Fruit fly (Drosophila melanogaster) whole organism, embryonic: ENCODE data around the gene pbl.

Source experiments
- Abd-B ChIP-seq: fragments of 200-800 bp; sonication (Bioruptor generic); optimal IDR thresholded peaks from 2 replicates; lab custom pipeline; 2018; ENCODE audit warnings: missing biosample characterization, mild to moderate bottlenecking, missing genetic modification characterization, moderate library complexity
- Antp ChIP-seq: fragments of 200-800 bp; sonication (Bioruptor generic); optimal IDR thresholded peaks from 3 replicates; lab custom pipeline; 2016; ENCODE audit warnings: missing biosample characterization, missing genetic modification characterization
- Bgb ChIP-seq: fragments of 200-800 bp; sonication (Bioruptor generic); IDR thresholded peaks from 2 replicates; pipeline ENCODE4 v1.3.6; 2022; ENCODE audit warnings: missing biosample characterization, missing genetic modification characterization; ENCODE audit not compliant: partially characterized antibody
- CG10654 ChIP-seq: fragments of 200-800 bp; sonication (Bioruptor generic); optimal IDR thresholded peaks from 2 replicates; lab custom pipeline; 2016; ENCODE audit warnings: missing biosample characterization, missing genetic modification characterization
- CG11723 ChIP-seq: fragments of 200-800 bp; sonication (Bioruptor generic); optimal IDR thresholded peaks from 2 replicates; lab custom pipeline; 2017; ENCODE audit warnings: missing biosample characterization, mild to moderate bottlenecking, missing genetic modification characterization
- CG14860 ChIP-seq: fragments of 200-800 bp; sonication (Bioruptor generic); IDR thresholded peaks from 3 replicates; pipeline ENCODE4 v1.3.6; 2022; ENCODE audit warnings: missing biosample characterization, missing genetic modification characterization; ENCODE audit not compliant: partially characterized antibody
- CG15514 ChIP-seq: fragments of 200-800 bp; sonication (Bioruptor generic); optimal IDR thresholded peaks from 3 replicates; lab custom pipeline; 2017; ENCODE audit warnings: missing biosample characterization, missing genetic modification characterization, mild to moderate bottlenecking, moderate library complexity, missing genetic modification reagents
- CG17802 ChIP-seq: fragments of 200-800 bp; sonication (Bioruptor generic); optimal IDR thresholded peaks from 2 replicates; lab custom pipeline; 2018; ENCODE audit warnings: missing biosample characterization, mild to moderate bottlenecking, missing genetic modification characterization, moderate library complexity
- CG18011 ChIP-seq: fragments of 200-800 bp; sonication (Bioruptor generic); optimal IDR thresholded peaks from 2 replicates; lab custom pipeline; 2017; ENCODE audit warnings: missing biosample characterization, missing genetic modification characterization, mild to moderate bottlenecking, moderate library complexity, missing genotype
- CG2202 ChIP-seq: fragments of 200-800 bp; sonication (Bioruptor generic); optimal IDR thresholded peaks from 2 replicates; lab custom pipeline; 2018; ENCODE audit warnings: missing biosample characterization, mild to moderate bottlenecking, missing genetic modification characterization
- CG30403 ChIP-seq: fragments of 200-800 bp; sonication (Bioruptor generic); optimal IDR thresholded peaks from 3 replicates; lab custom pipeline; 2016; ENCODE audit warnings: missing biosample characterization, missing genetic modification characterization
- CG3065 ChIP-seq: fragments of 200-800 bp; sonication (Bioruptor generic); optimal IDR thresholded peaks from 2 replicates; lab custom pipeline; 2016; ENCODE audit warnings: missing biosample characterization, missing genetic modification characterization
- CG4282 ChIP-seq: fragments of 200-800 bp; sonication (Bioruptor generic); optimal IDR thresholded peaks from 2 replicates; lab custom pipeline; 2016; ENCODE audit warnings: missing biosample characterization, missing genetic modification characterization
- CG4328 ChIP-seq: fragments of 200-800 bp; sonication (Bioruptor generic); optimal IDR thresholded peaks from 3 replicates; lab custom pipeline; 2017; ENCODE audit warnings: missing biosample characterization, missing genetic modification reagents, missing genetic modification characterization
- CG6654 ChIP-seq: fragments of 200-800 bp; sonication (Bioruptor generic); optimal IDR thresholded peaks from 2 replicates; lab custom pipeline; 2017; ENCODE audit warnings: missing biosample characterization, mild to moderate bottlenecking, missing genetic modification characterization
- CG6765 ChIP-seq: fragments of 200-800 bp; sonication (Bioruptor generic); optimal IDR thresholded peaks from 3 replicates; lab custom pipeline; 2017; ENCODE audit warnings: missing biosample characterization, mild to moderate bottlenecking, missing genetic modification characterization
- Chrac-16 ChIP-seq: fragments of 200-800 bp; sonication (Bioruptor generic); optimal IDR thresholded peaks from 3 replicates; lab custom pipeline; 2016; ENCODE audit warnings: missing biosample characterization, missing genetic modification characterization
- E2f2 ChIP-seq: fragments of 200-800 bp; sonication (Bioruptor generic); IDR thresholded peaks from 2 replicates; pipeline ENCODE4 v1.3.6; 2022; ENCODE audit warnings: missing biosample characterization, missing genetic modification characterization
- HHEX ChIP-seq: fragments of 200-800 bp; sonication (Bioruptor generic); optimal IDR thresholded peaks from 3 replicates; lab custom pipeline; 2017; ENCODE audit warnings: missing biosample characterization, mild to moderate bottlenecking, missing genetic modification characterization, missing genetic modification reagents
- HLH3B ChIP-seq: fragments of 200-800 bp; sonication (Bioruptor generic); IDR thresholded peaks from 2 replicates; pipeline ENCODE4 v1.3.6; 2022; ENCODE audit warnings: missing biosample characterization, missing genetic modification characterization
- Hmr ChIP-seq: fragments of 200-800 bp; sonication (Bioruptor generic); optimal IDR thresholded peaks from 3 replicates; lab custom pipeline; 2017; ENCODE audit warnings: mild to moderate bottlenecking, missing biosample characterization, missing genetic modification reagents, missing genetic modification characterization
- Hr78 ChIP-seq, 2 experiments: fragments of 200-800 bp in 1 of 2; fragments of >200 bp in 1 of 2; sonication (Bioruptor generic) in 1 of 2; optimal IDR thresholded peaks; 2 replicates each; lab custom pipeline; 2017 to 2019; ENCODE audit warnings: missing biosample characterization in 2 of 2, missing genetic modification characterization in 2 of 2, mild to moderate bottlenecking in 1 of 2, moderate library complexity in 1 of 2
- Hsf ChIP-seq: fragments of 200-800 bp; sonication (Bioruptor generic); optimal IDR thresholded peaks from 3 replicates; lab custom pipeline; 2016; ENCODE audit warnings: missing biosample characterization, missing genetic modification characterization
- Lpt ChIP-seq: fragments of >200 bp; optimal IDR thresholded peaks from 2 replicates; lab custom pipeline; 2018; ENCODE audit warnings: missing biosample characterization, missing genetic modification characterization
- Max ChIP-seq: fragments of 200-800 bp; sonication (Bioruptor generic); optimal IDR thresholded peaks from 2 replicates; lab custom pipeline; 2016; ENCODE audit warnings: missing biosample characterization, mild to moderate bottlenecking, missing genetic modification characterization
- Meics ChIP-seq: fragments of 200-800 bp; sonication (Bioruptor generic); optimal IDR thresholded peaks from 2 replicates; lab custom pipeline; 2017; ENCODE audit warnings: missing biosample characterization, mild to moderate bottlenecking, missing genetic modification characterization
- NC2α ChIP-seq: fragments of 200-800 bp; sonication (Bioruptor generic); optimal IDR thresholded peaks from 2 replicates; lab custom pipeline; 2016; ENCODE audit warnings: missing biosample characterization, missing genetic modification characterization
- TFAM ChIP-seq: fragments of 200-800 bp; sonication (Bioruptor generic); optimal IDR thresholded peaks from 2 replicates; lab custom pipeline; 2017; ENCODE audit warnings: missing biosample characterization, missing genetic modification characterization, inconsistent platforms
- Tbp ChIP-seq: fragments of >200 bp; optimal IDR thresholded peaks from 2 replicates; lab custom pipeline; 2018; ENCODE audit warnings: missing biosample characterization, missing genetic modification characterization
- ac ChIP-seq: fragments of 200-800 bp; sonication (Bioruptor generic); optimal IDR thresholded peaks from 3 replicates; lab custom pipeline; 2017; ENCODE audit warnings: missing biosample characterization, mild to moderate bottlenecking, missing genetic modification characterization
- ato ChIP-seq: fragments of 200-800 bp; sonication (Bioruptor generic); IDR thresholded peaks from 2 replicates; pipeline ENCODE4 v1.3.6; 2022; ENCODE audit warnings: missing biosample characterization, missing genetic modification characterization; ENCODE audit not compliant: partially characterized antibody
- chinmo ChIP-seq: fragments of 200-800 bp; sonication (Bioruptor generic); IDR thresholded peaks from 4 replicates; pipeline ENCODE4 v1.3.6; 2022; ENCODE audit warnings: missing biosample characterization, missing genetic modification characterization; ENCODE audit not compliant: partially characterized antibody
- chm ChIP-seq: fragments of 200-800 bp; sonication (Bioruptor generic); IDR thresholded peaks from 2 replicates; pipeline ENCODE4 v1.3.6; 2022; ENCODE audit warnings: missing biosample characterization, missing genetic modification characterization
- disco-r ChIP-seq: fragments of 200-800 bp; sonication (Bioruptor generic); optimal IDR thresholded peaks from 2 replicates; lab custom pipeline; 2016; ENCODE audit warnings: missing biosample characterization, missing genetic modification characterization
- ems ChIP-seq: fragments of 200-800 bp; sonication (Bioruptor generic); optimal IDR thresholded peaks from 3 replicates; lab custom pipeline; 2016; ENCODE audit warnings: missing biosample characterization, missing genetic modification characterization
- ewg ChIP-seq: fragments of 200-800 bp; sonication (Bioruptor generic); optimal IDR thresholded peaks from 3 replicates; lab custom pipeline; 2017; ENCODE audit warnings: mild to moderate bottlenecking, missing biosample characterization, missing genetic modification reagents, missing genetic modification characterization
- gro ChIP-seq: fragments of 200-800 bp; sonication (Bioruptor generic); optimal IDR thresholded peaks from 2 replicates; lab custom pipeline; 2016; ENCODE audit warnings: missing biosample characterization, missing genetic modification characterization
- jing ChIP-seq: fragments of 200-800 bp; sonication (Bioruptor generic); optimal IDR thresholded peaks from 2 replicates; lab custom pipeline; 2018; ENCODE audit warnings: missing biosample characterization, mild to moderate bottlenecking, missing genetic modification characterization
- jumu ChIP-seq: fragments of 200-800 bp; sonication (Bioruptor generic); optimal IDR thresholded peaks from 3 replicates; lab custom pipeline; 2016; ENCODE audit warnings: missing biosample characterization, missing genetic modification characterization
- kni ChIP-seq: fragments of 200-800 bp; sonication (Bioruptor generic); optimal IDR thresholded peaks from 3 replicates; lab custom pipeline; 2017; ENCODE audit warnings: mild to moderate bottlenecking, missing biosample characterization, missing genetic modification reagents, missing genetic modification characterization
- nerfin-1 ChIP-seq: fragments of 200-800 bp; sonication (Bioruptor generic); optimal IDR thresholded peaks from 3 replicates; lab custom pipeline; 2019; ENCODE audit warnings: missing biosample characterization, mild to moderate bottlenecking, missing genetic modification characterization, moderate library complexity
- pnt ChIP-seq: fragments of 200-800 bp; sonication (Bioruptor generic); optimal IDR thresholded peaks from 3 replicates; lab custom pipeline; 2016; ENCODE audit warnings: missing biosample characterization, missing genetic modification characterization
- slbo ChIP-seq: fragments of 200-800 bp; sonication (Bioruptor generic); IDR thresholded peaks from 2 replicates; pipeline ENCODE4 v1.3.6; 2022; ENCODE audit warnings: missing biosample characterization, missing genetic modification characterization
- slou ChIP-seq: fragments of 200-800 bp; sonication (Bioruptor generic); optimal IDR thresholded peaks from 3 replicates; lab custom pipeline; 2016; ENCODE audit warnings: missing biosample characterization, missing genetic modification characterization
- sob ChIP-seq: fragments of 200-800 bp; sonication (Bioruptor generic); IDR thresholded peaks from 2 replicates; pipeline ENCODE4 v1.3.6; 2022; ENCODE audit warnings: missing biosample characterization, missing genetic modification characterization
- sr ChIP-seq: fragments of 200-800 bp; sonication (Bioruptor generic); IDR thresholded peaks from 3 replicates; pipeline ENCODE4 v1.3.6; 2022; ENCODE audit warnings: missing biosample characterization, missing genetic modification characterization
- trh ChIP-seq: fragments of 200-800 bp; sonication (Bioruptor generic); optimal IDR thresholded peaks from 2 replicates; lab custom pipeline; 2016; ENCODE audit warnings: missing biosample characterization, missing genetic modification characterization
- wek ChIP-seq: fragments of 200-800 bp; sonication (Bioruptor generic); optimal IDR thresholded peaks from 3 replicates; lab custom pipeline; 2018; ENCODE audit warnings: missing biosample characterization, mild to moderate bottlenecking, missing genetic modification characterization, moderate library complexity
- yki ChIP-seq: fragments of >200 bp; optimal IDR thresholded peaks from 3 replicates; lab custom pipeline; 2018

The pbl gene

DNA sequence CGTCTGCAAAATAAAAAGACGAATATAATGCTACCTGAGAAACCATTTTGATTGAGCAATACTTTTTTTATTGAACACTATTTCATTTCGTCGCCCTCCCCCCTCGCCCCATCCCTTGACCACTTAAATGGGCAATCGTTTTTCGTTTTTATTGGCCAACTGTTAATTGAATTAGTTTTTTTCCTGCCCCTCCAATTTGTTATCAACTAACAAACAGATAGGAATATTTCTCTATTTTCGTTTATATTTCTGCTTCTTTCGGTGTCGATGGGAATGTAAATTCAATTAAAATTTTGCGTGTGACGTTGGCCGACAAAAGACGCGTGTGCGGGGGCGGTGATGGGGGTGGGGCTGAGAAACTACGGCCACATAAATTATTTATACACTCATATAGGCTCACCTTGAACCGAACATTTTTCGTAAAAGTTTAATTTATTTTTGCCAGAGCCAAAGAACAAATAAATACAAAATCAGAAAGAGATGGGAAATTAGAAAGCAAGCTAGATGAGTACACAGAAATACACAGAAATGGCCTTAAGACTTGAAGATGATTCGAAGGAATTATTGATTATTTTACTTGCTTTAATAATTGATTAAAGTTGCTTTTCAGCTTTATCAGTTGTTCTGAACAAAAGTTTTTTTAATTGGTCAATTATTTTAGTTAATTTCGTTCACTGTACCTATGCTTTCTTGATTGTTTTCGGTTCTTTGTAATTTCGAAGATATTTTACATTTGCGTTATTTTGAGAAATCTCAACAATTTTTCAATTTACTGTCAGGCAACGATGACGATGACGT, 50.9 kb downstream of the pbl start (continued):
- no peak for TF ChIP-seq nerfin-1 (tag; lab: Kevin White, UChicago)
- peak; percentile 13 for TF ChIP-seq Meics (GFP tag; lab: Kevin White, UChicago)
- peak; percentile 44; the same call in 1 of the 2 replicates for TF ChIP-seq E2f2 (GFP tag; lab: Robert Waterston, UW)
- TF ChIP-seq slbo, result peak; percentile 87
- TF ChIP-seq sr (GFP tag; lab: Robert Waterston, UW), result peak; percentile 81
- TF ChIP-seq chinmo (GFP tag; lab: Robert Waterston, UW), result 0 out of 4 replicates have a peak, but pooled peaks have one; percentile 50
- TF ChIP-seq HLH3B (GFP tag; lab: Robert Waterston, UW), result peak; percentile 62
- TF ChIP-seq wek (GFP tag; lab: Kevin White, UChicago), result no peak
- peak; percentile 10 for TF ChIP-seq HHEX (GFP tag; lab: Kevin White, UChicago)
- peak; percentile 33 for TF ChIP-seq slou (GFP tag; lab: Kevin White, UChicago)
- no peak for TF ChIP-seq CG15514 (GFP tag; lab: Kevin White, UChicago)
- TF ChIP-seq chm (GFP tag; lab: Robert Waterston, UW), result peak; percentile 57
- no peak for TF ChIP-seq CG3065 (GFP tag; lab: Kevin White, UChicago)
- no peak for TF ChIP-seq CG14860
- no peak for TF ChIP-seq ac (GFP tag; lab: Kevin White, UChicago)
- TF ChIP-seq CG4328, result peak; percentile 23
- no peak for TF ChIP-seq Max
- no peak for TF ChIP-seq CG11723 (GFP tag; lab: Kevin White, UChicago)
- TF ChIP-seq disco-r, result peak; percentile 6
- peak; percentile 74 for TF ChIP-seq CG30403 (GFP tag; lab: Kevin White, UChicago)
- no peak for TF ChIP-seq Lpt (GFP tag; lab: Kevin White, UChicago)
- no peak for TF ChIP-seq ato
- TF ChIP-seq CG18011, result no peak
- TF ChIP-seq trh (GFP tag; lab: Kevin White, UChicago), result no peak
- TF ChIP-seq Hr78 (GFP tag; optimal IDR thresholded peaks at IDR 0.05; lab: Kevin White, UChicago), result no peak
- no peak for TF ChIP-seq yki
- TF ChIP-seq pnt (GFP tag; lab: Kevin White, UChicago), result peak; percentile 28
- TF ChIP-seq gro, result peak; percentile 34
- no peak for TF ChIP-seq Tbp (GFP tag; lab: Kevin White, UChicago)
- peak; percentile 5 for TF ChIP-seq jumu
- TF ChIP-seq Chrac-16 (GFP tag; lab: Kevin White, UChicago), result peak; percentile 30
- TF ChIP-seq Abd-B (GFP tag; lab: Kevin White, UChicago), result no peak
- no peak for TF ChIP-seq jing (GFP tag; lab: Kevin White, UChicago)
- TF ChIP-seq CG2202 (tag; lab: Kevin White, UChicago), result no peak
- TF ChIP-seq CG6654 (GFP tag; lab: Kevin White, UChicago), result no peak
- TF ChIP-seq kni (GFP tag; lab: Kevin White, UChicago), result no peak
- no peak for TF ChIP-seq CG10654 (GFP tag; lab: Kevin White, UChicago)
- TF ChIP-seq sob (GFP tag; lab: Robert Waterston, UW), result peak; percentile 81
- no peak for TF ChIP-seq CG6765 (GFP tag; lab: Kevin White, UChicago)
- TF ChIP-seq NC2α (GFP tag; lab: Kevin White, UChicago), result no peak
- TF ChIP-seq ewg (GFP tag; lab: Kevin White, UChicago), result peak; percentile 31
- peak; percentile 15 for TF ChIP-seq Antp
- TF ChIP-seq CG17802 (tag; lab: Kevin White, UChicago), result no peak
- TF ChIP-seq Hmr, result peak; percentile 56
- no peak for TF ChIP-seq TFAM (GFP tag; lab: Kevin White, UChicago)
- no peak for TF ChIP-seq Bgb (GFP tag; lab: Robert Waterston, UW)
- TF ChIP-seq Hsf (GFP tag; lab: Kevin White, UChicago), result peak; percentile 62
- TF ChIP-seq CG4282 (GFP tag; lab: Kevin White, UChicago), result peak; percentile 31
- TF ChIP-seq ems (GFP tag; lab: Kevin White, UChicago), result no peak
